Worm (Caenorhabditis elegans) whole organism, L4 larva: ENCODE measurements around the gene gut-2.

Experiments used
- aha-1 ChIP-seq: fragments of 150-350 bp; peaks from one replicate; lab custom pipeline; 2014; ENCODE audit warnings: missing biosample characterization, missing genetic modification characterization
- ceh-32 ChIP-seq: sonication (generic microtip); optimal IDR thresholded peaks from 2 replicates; lab custom pipeline; 2016; ENCODE audit warnings: mild to moderate bottlenecking, missing genetic modification characterization, missing compliant biosample characterization; ENCODE audit not compliant: poor library complexity
- daf-8 ChIP-seq: fragments of 200-800 bp; sonication (Bioruptor generic); IDR thresholded peaks from 2 replicates; pipeline ENCODE4 v1.3.6; 2022; ENCODE audit warnings: missing genetic modification characterization, missing compliant biosample characterization
- madf-5 ChIP-seq, 2 experiments: fragments of 200-800 bp; sonication (Bioruptor generic); IDR thresholded peaks; 2 replicates each; pipeline ENCODE4 v1.3.6; 2022; ENCODE audit warnings: missing compliant biosample characterization in 2 of 2, missing genetic modification characterization in 2 of 2
- nhr-237 ChIP-seq: sonication (generic microtip); optimal IDR thresholded peaks from 2 replicates; lab custom pipeline; 2017; ENCODE audit warnings: missing biosample characterization, missing genetic modification characterization
- nhr-6 ChIP-seq: fragments of 150-350 bp; optimal IDR thresholded peaks from 2 replicates; lab custom pipeline; 2014; ENCODE audit warnings: missing biosample characterization, missing genetic modification characterization
- nhr-76 ChIP-seq: fragments of 150-350 bp; optimal IDR thresholded peaks from 2 replicates; lab custom pipeline; 2014; ENCODE audit warnings: missing biosample characterization, missing genetic modification characterization
- snpc-4 ChIP-seq: fragments of 150-350 bp; optimal IDR thresholded peaks from 2 replicates; lab custom pipeline; 2014; ENCODE audit warnings: missing biosample characterization, missing genetic modification characterization
- tra-1 ChIP-seq: fragments of 200-800 bp; sonication (Bioruptor generic); IDR thresholded peaks from 2 replicates; pipeline ENCODE4 v1.3.6; 2022; ENCODE audit warnings: missing genetic modification reagents, missing genetic modification characterization, missing compliant biosample characterization
- ztf-11 ChIP-seq: fragments of 150-350 bp; optimal IDR thresholded peaks from 2 replicates; lab custom pipeline; 2014; ENCODE audit warnings: missing biosample characterization, missing genetic modification characterization

ce11 chrV:13512515-13512914, 15.0 kb downstream of the gut-2 start:
- no peak for TF ChIP-seq ztf-11 (tag; lab: Kevin White, UChicago)
- TF ChIP-seq tra-1 = no peak
- TF ChIP-seq aha-1 (tag; lab: Kevin White, UChicago) = no peak
- no peak for TF ChIP-seq ceh-32 (tag; lab: Kevin White, UChicago)
- no peak for TF ChIP-seq nhr-76 (tag; lab: Kevin White, UChicago)
- TF ChIP-seq madf-5 (GFP tag; IDR thresholded peaks at IDR 0.05; lab: Robert Waterston, UW) = no peak
- TF ChIP-seq nhr-237 (tag; lab: Kevin White, UChicago) = no peak
- TF ChIP-seq nhr-6 (tag; lab: Kevin White, UChicago) = no peak
- TF ChIP-seq snpc-4 (tag; lab: Kevin White, UChicago) = no peak
- TF ChIP-seq daf-8 (GFP tag; lab: Robert Waterston, UW) = no peak
